Fruit fly (Drosophila melanogaster): ENCODE results near the gene Mkp.

The Mkp gene

DNA sequence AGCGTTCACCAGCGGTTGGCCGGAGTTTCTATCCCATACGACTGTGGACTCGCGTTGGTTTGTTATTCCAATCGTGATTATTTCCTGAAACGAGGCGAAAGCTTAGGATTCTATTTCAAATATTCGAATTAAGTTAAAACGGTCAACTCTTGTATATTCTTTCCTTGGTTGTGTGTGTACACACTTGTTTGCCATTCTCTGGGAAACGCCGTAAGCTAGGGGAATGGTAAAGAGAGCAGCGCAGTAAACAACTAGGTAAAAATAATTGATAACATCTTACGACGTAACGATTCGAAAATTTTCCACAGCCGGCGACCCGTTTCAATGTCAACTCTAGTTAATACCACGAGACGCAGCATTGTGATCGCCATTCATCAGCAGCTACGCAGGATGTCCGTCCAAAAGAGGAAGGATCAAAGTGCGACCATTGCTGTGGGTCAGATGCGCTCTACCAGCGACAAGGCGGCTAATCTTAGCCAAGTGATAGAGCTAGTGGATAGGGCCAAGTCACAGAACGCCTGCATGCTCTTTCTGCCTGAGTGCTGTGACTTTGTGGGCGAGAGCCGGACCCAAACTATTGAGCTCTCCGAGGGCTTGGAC is 19.3 kb upstream of the Mkp start, which contains the start of gene NitFhit (continued):
- no peak for TF ChIP-seq kah (GFP tag; optimal IDR thresholded peaks at IDR 0.05)
- TF ChIP-seq CG4707 (GFP tag; optimal IDR thresholded peaks at IDR 0.05) = no peak
- TF ChIP-seq CG8388 (GFP tag; optimal IDR thresholded peaks at IDR 0.05) = no peak
- peak in 1 of 2 experiments; percentile 18 for TF ChIP-seq Trl (optimal IDR thresholded peaks at IDR 0.05)
- no peak for TF ChIP-seq Trl (GFP tag; optimal IDR thresholded peaks at IDR 0.05)
- no peak for TF ChIP-seq CG7556 (GFP tag; optimal IDR thresholded peaks at IDR 0.05)
- no peak for TF ChIP-seq CG6689 (GFP tag; IDR thresholded peaks at IDR 0.05)
- TF ChIP-seq CG2129 (GFP tag; IDR thresholded peaks at IDR 0.05; ENCODE audit: partially characterized antibody) = no peak
- TF ChIP-seq CG31224 (GFP tag; IDR thresholded peaks at IDR 0.05) = no peak
- TF ChIP-seq odd (GFP tag; optimal IDR thresholded peaks at IDR 0.05) = no peak
- TF ChIP-seq unpg (GFP tag; optimal IDR thresholded peaks at IDR 0.05) = no peak
- TF ChIP-seq CkIIα-i1 (GFP tag; IDR thresholded peaks at IDR 0.05) = no peak
- no peak for TF ChIP-seq CG12236 (GFP tag; optimal IDR thresholded peaks at IDR 0.05)
- no peak for TF ChIP-seq wor (GFP tag; IDR thresholded peaks at IDR 0.05)
- TF ChIP-seq CG6854 (GFP tag; optimal IDR thresholded peaks at IDR 0.05) = no peak
- no peak for TF ChIP-seq Hmr (GFP tag; optimal IDR thresholded peaks at IDR 0.05)
- no peak for TF ChIP-seq rib (GFP tag; IDR thresholded peaks at IDR 0.05)
- TF ChIP-seq CG42726 (GFP tag; IDR thresholded peaks at IDR 0.05; ENCODE audit: partially characterized antibody) = no peak
- TF ChIP-seq cg (GFP tag; optimal IDR thresholded peaks at IDR 0.05) = no peak
- no peak for TF ChIP-seq CG8944 (GFP tag; optimal IDR thresholded peaks at IDR 0.05)
- no peak for TF ChIP-seq CG11696 (GFP tag; IDR thresholded peaks at IDR 0.05)
- TF ChIP-seq nom (GFP tag; optimal IDR thresholded peaks at IDR 0.05) = peak; percentile 52
- TF ChIP-seq ranshi (GFP tag; IDR thresholded peaks at IDR 0.05) = no peak
- TF ChIP-seq ci (GFP tag; IDR thresholded peaks at IDR 0.05) = peak; percentile 45; the same call in 1 of the 3 replicates
- TF ChIP-seq mirr (GFP tag; optimal IDR thresholded peaks at IDR 0.05) = peak; percentile 10
- no peak for TF ChIP-seq chif (GFP tag; optimal IDR thresholded peaks at IDR 0.05)
- TF ChIP-seq Meics (GFP tag; optimal IDR thresholded peaks at IDR 0.05) = no peak
- TF ChIP-seq unc-4 (GFP tag; IDR thresholded peaks at IDR 0.05; ENCODE audit: partially characterized antibody) = no peak
- TF ChIP-seq hth (optimal IDR thresholded peaks at IDR 0.05) = no peak
- TF ChIP-seq Blimp-1 (GFP tag; optimal IDR thresholded peaks at IDR 0.05) = no peak
- TF ChIP-seq Lim3 (GFP tag; IDR thresholded peaks at IDR 0.05) = no peak
- no peak for TF ChIP-seq HLHmδ (GFP tag; optimal IDR thresholded peaks at IDR 0.05)
- TF ChIP-seq CG1233 (GFP tag; optimal IDR thresholded peaks at IDR 0.05) = no peak
- TF ChIP-seq E2f2 (GFP tag; IDR thresholded peaks at IDR 0.05) = peak; percentile 54
- TF ChIP-seq CG14710 (tag; optimal IDR thresholded peaks at IDR 0.05) = peak; percentile 100
- TF ChIP-seq sc (optimal IDR thresholded peaks at IDR 0.05) = no peak
- TF ChIP-seq sc (GFP tag; optimal IDR thresholded peaks at IDR 0.05) = no peak
- TF ChIP-seq Myb (GFP tag; optimal IDR thresholded peaks at IDR 0.05) = peak; percentile 95
- TF ChIP-seq E2f1 (GFP tag; IDR thresholded peaks at IDR 0.05) = no peak
- no peak for TF ChIP-seq gsb (GFP tag; IDR thresholded peaks at IDR 0.05)
- TF ChIP-seq Bdp1 (GFP tag; optimal IDR thresholded peaks at IDR 0.05) = no peak
- no peak for TF ChIP-seq CG12659 (GFP tag; optimal IDR thresholded peaks at IDR 0.05)
- no peak for TF ChIP-seq crol (GFP tag; IDR thresholded peaks at IDR 0.05)
- peak; percentile 45; the same call in 1 of the 2 replicates for TF ChIP-seq NFAT (GFP tag; IDR thresholded peaks at IDR 0.05)
- TF ChIP-seq Dref (GFP tag; IDR thresholded peaks at IDR 0.05) = no peak
- no peak for TF ChIP-seq Ssrp (tag; optimal IDR thresholded peaks at IDR 0.05)
- TF ChIP-seq HLH4C (GFP tag; IDR thresholded peaks at IDR 0.05; ENCODE audit: partially characterized antibody) = no peak
- no peak for TF ChIP-seq CG17361 (GFP tag; IDR thresholded peaks at IDR 0.05)
- TF ChIP-seq Dfd (GFP tag; optimal IDR thresholded peaks at IDR 0.05) = no peak
- TF ChIP-seq wdn (GFP tag; IDR thresholded peaks at IDR 0.05) = no peak
- TF ChIP-seq Dek (tag; optimal IDR thresholded peaks at IDR 0.05) = no peak
- TF ChIP-seq B-H1 (GFP tag; IDR thresholded peaks at IDR 0.05) = no peak

Measured in whole organism, embryonic.